Worm (Caenorhabditis elegans): ENCODE data around the gene srh-4.
A peak's percentile ranks its signal among the peaks of the same experiment; 100 is the strongest.

Gene srh-4

DNA sequence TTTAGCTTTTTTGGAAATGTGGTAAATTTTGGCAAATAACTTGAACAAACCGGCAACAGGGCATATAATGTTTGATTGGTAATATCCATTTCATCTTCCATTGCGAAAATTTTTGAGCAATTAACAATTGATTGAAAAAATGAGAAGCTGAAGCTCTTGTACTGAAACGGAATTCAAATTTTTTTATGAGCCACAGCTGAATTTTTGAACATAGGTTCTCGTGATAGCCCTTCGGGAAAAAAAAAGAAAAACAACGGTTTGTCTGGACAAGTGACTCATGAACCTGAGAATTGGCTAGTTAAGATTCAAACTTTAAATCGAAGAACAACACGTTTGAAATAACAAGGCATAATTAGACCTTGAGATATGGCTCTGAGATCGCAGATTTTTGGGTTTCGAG is 14.4 kb upstream of the srh-4 start, which contains the start of gene srx-62:
srx-62 (minus strand) TSS at position 101 of the 400 bp plus-strand sequence.
- TF ChIP-seq F37B4.10 (GFP tag; IDR thresholded peaks at IDR 0.05) (no peak), attf-5 (GFP tag; optimal IDR thresholded peaks at IDR 0.05) (no peak), cebp-2 (GFP tag; IDR thresholded peaks at IDR 0.05) (no peak), D2030.7 (GFP tag; IDR thresholded peaks at IDR 0.05) (no peak)

- TF ChIP-seq attf-6 (GFP tag; IDR thresholded peaks at IDR 0.05) = no peak
- no peak for TF ChIP-seq lsl-1 (GFP tag; optimal IDR thresholded peaks at IDR 0.05)
- TF ChIP-seq lsy-27 (tag; optimal IDR thresholded peaks at IDR 0.05; ENCODE audit: borderline replicate concordance, insufficient read depth) = no peak
- peak; percentile 58; the same call in 1 of the 2 replicates for TF ChIP-seq hsf-1 (GFP tag; IDR thresholded peaks at IDR 0.05)
- 0 out of 2 replicates have a peak, but pooled peaks have one; percentile 35 for TF ChIP-seq aptf-2 (GFP tag; conservative IDR thresholded peaks at IDR 0.05)
- TF ChIP-seq mcd-1 (GFP tag; IDR thresholded peaks at IDR 0.05) = no peak
- TF ChIP-seq akir-1 (GFP tag; optimal IDR thresholded peaks at IDR 0.05) = no peak
- TF ChIP-seq dpl-1 (GFP tag; optimal IDR thresholded peaks at IDR 0.05) = peak; percentile 62
- peak; percentile 30; the same call in 1 of the 2 replicates for TF ChIP-seq F33H1.4 (GFP tag; IDR thresholded peaks at IDR 0.05)
- TF ChIP-seq tbx-9 (tag; optimal IDR thresholded peaks at IDR 0.05; ENCODE audit: borderline replicate concordance) = no peak
- TF ChIP-seq Y79H2A.3 (GFP tag; conservative IDR thresholded peaks at IDR 0.05) = no peak
- no peak for TF ChIP-seq let-526 (GFP tag; IDR thresholded peaks at IDR 0.05)
- 0 out of 2 replicates have a peak, but pooled peaks have one; percentile 10 for TF ChIP-seq ceh-100 (GFP tag; IDR thresholded peaks at IDR 0.05)
- no peak for TF ChIP-seq F49E8.2 (tag; optimal IDR thresholded peaks at IDR 0.05; ENCODE audit: insufficient read depth)
- peak; percentile 90 for TF ChIP-seq xnd-1 (tag; optimal IDR thresholded peaks at IDR 0.05)
- TF ChIP-seq ama-1 (optimal IDR thresholded peaks at IDR 0.05) = no peak
- TF ChIP-seq ama-1 (GFP tag; optimal IDR thresholded peaks at IDR 0.05) = no peak
- TF ChIP-seq hmg-1.2 (GFP tag; IDR thresholded peaks at IDR 0.05) = peak; percentile 77
- no peak for TF ChIP-seq F57A8.1 (GFP tag; optimal IDR thresholded peaks at IDR 0.05)
- peak; percentile 93 for TF ChIP-seq madf-8 (GFP tag; conservative IDR thresholded peaks at IDR 0.05)
- no peak for TF ChIP-seq F57C9.4 (tag; optimal IDR thresholded peaks at IDR 0.05)
- TF ChIP-seq rcor-1 (GFP tag; IDR thresholded peaks at IDR 0.05) = no peak
- TF ChIP-seq nhr-179 (tag; optimal IDR thresholded peaks at IDR 0.05) = no peak
- no peak for TF ChIP-seq C06A6.2 (GFP tag; conservative IDR thresholded peaks at IDR 0.05)
- no peak for TF ChIP-seq repo-1 (tag; optimal IDR thresholded peaks at IDR 0.05)
- TF ChIP-seq Y53G8AR.9 (GFP tag; conservative IDR thresholded peaks at IDR 0.05) = no peak
- TF ChIP-seq sptf-2 (GFP tag; optimal IDR thresholded peaks at IDR 0.05) = no peak
- no peak for TF ChIP-seq egl-44 (GFP tag; IDR thresholded peaks at IDR 0.05)
- no peak for TF ChIP-seq ceh-27 (GFP tag; optimal IDR thresholded peaks at IDR 0.05)
- 0 out of 2 replicates have a peak, but pooled peaks have one; percentile 17 for TF ChIP-seq ceh-91 (GFP tag; IDR thresholded peaks at IDR 0.05)
- peak; percentile 88 for TF ChIP-seq efl-1 (GFP tag; optimal IDR thresholded peaks at IDR 0.05)
- no peak for TF ChIP-seq hlh-26 (GFP tag; conservative IDR thresholded peaks at IDR 0.05)
- TF ChIP-seq madf-6 (GFP tag; IDR thresholded peaks at IDR 0.05) = peak; percentile 96
- peak; percentile 46; the same call in 1 of the 2 replicates for TF ChIP-seq D2030.7 (GFP tag; IDR thresholded peaks at IDR 0.05)
- TF ChIP-seq dox-1 (GFP tag; IDR thresholded peaks at IDR 0.05) = no peak
Measured at ce11 chrV:4004577-4004976, 5.7 kb upstream of the srh-4 start.

DNA sequence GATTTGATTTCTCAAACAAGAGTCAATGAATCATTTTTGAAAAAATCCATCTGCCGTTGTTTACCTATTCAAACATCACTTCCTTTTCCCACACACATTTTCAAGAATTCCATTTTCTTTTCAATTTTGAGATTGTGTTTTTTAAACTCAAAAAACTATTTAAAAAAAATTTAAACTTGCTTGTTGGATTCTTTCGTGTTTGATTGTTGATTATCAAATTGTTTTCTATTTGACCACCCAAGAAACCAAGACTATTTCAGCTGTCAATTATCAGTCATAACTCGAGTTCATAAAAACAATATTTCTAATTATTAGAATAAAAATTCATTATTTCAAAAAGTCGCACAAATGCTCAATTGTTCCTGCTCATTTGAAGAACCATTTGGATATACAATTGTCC is 5.1 kb upstream of the srh-4 start, which contains the start of gene srh-8:
srh-8 (plus strand) TSS at position 301 of the 400 bp plus-strand sequence.
- no peak for TF ChIP-seq nhr-179 (tag; optimal IDR thresholded peaks at IDR 0.05)

All from whole organism, young adult.